Fruit fly (Drosophila melanogaster): ENCODE data around the gene CG33995.

The CG33995 gene

dm6 chr2L:4997401-4998259 lies 45.4 kb upstream of the CG33995 start (continued):
- TF ChIP-seq Taf1 (GFP tag; IDR thresholded peaks at IDR 0.05) (peak; percentile 97), CG17802 (tag; optimal IDR thresholded peaks at IDR 0.05) (peak; percentile 94), PHDP (tag; optimal IDR thresholded peaks at IDR 0.05) (peak; percentile 99), dmrt11E (tag; optimal IDR thresholded peaks at IDR 0.05) (peak; percentile 99), CG7556 (GFP tag; optimal IDR thresholded peaks at IDR 0.05) (peak; percentile 98), CG6175 (GFP tag; IDR thresholded peaks at IDR 0.05) (peak; percentile 98), HLHmδ (GFP tag; optimal IDR thresholded peaks at IDR 0.05) (peak; percentile 12), Dbx (GFP tag; IDR thresholded peaks at IDR 0.05) (peak; percentile 99), CG10274 (GFP tag; optimal IDR thresholded peaks at IDR 0.05) (peak; percentile 94), fd96Cb (tag; optimal IDR thresholded peaks at IDR 0.05) (peak; percentile 99), vvl (GFP tag; IDR thresholded peaks at IDR 0.05) (peak; percentile 100), HLH4C (GFP tag; IDR thresholded peaks at IDR 0.05; ENCODE audit: partially characterized antibody) (peak; percentile 66), CG7271 (tag; optimal IDR thresholded peaks at IDR 0.05) (peak; percentile 89), CG8924 (tag; optimal IDR thresholded peaks at IDR 0.05) (peak; percentile 99), CG17829 (tag; optimal IDR thresholded peaks at IDR 0.05) (peak; percentile 99), pfk (GFP tag; optimal IDR thresholded peaks at IDR 0.05) (peak; percentile 50), CG4282 (GFP tag; optimal IDR thresholded peaks at IDR 0.05) (peak; percentile 99), tna (GFP tag; IDR thresholded peaks at IDR 0.05; ENCODE audit: partially characterized antibody) (peak; percentile 55), Hmx (GFP tag; optimal IDR thresholded peaks at IDR 0.05) (peak; percentile 96), CG15696 (tag; optimal IDR thresholded peaks at IDR 0.05) (peak; percentile 97), ac (GFP tag; optimal IDR thresholded peaks at IDR 0.05) (peak; percentile 97), CG8281 (tag; optimal IDR thresholded peaks at IDR 0.05) (peak; percentile 92), CG10267 (tag; optimal IDR thresholded peaks at IDR 0.05) (peak; percentile 96), Mes4 (GFP tag; optimal IDR thresholded peaks at IDR 0.05) (peak; percentile 99), Dref (GFP tag; IDR thresholded peaks at IDR 0.05) (no peak; the same call in 1 of the 2 replicates), ash1 (GFP tag; optimal IDR thresholded peaks at IDR 0.05) (peak; percentile 93), CG32532 (GFP tag; IDR thresholded peaks at IDR 0.05) (peak; percentile 99), YL-1 (GFP tag; optimal IDR thresholded peaks at IDR 0.05) (peak; percentile 97), BtbVII (GFP tag; optimal IDR thresholded peaks at IDR 0.05) (peak; percentile 98), lbe (GFP tag; optimal IDR thresholded peaks at IDR 0.05) (peak; percentile 98), tin (GFP tag; optimal IDR thresholded peaks at IDR 0.05) (peak; percentile 99), CG18619 (GFP tag; optimal IDR thresholded peaks at IDR 0.05) (peak; percentile 98), CG11695 (GFP tag; IDR thresholded peaks at IDR 0.05) (peak; percentile 98), da (GFP tag; optimal IDR thresholded peaks at IDR 0.05) (peak; percentile 99), bsh (GFP tag; optimal IDR thresholded peaks at IDR 0.05) (peak; percentile 98 to 99), CG2712 (tag; optimal IDR thresholded peaks at IDR 0.05) (peak; percentile 99), h (optimal IDR thresholded peaks at IDR 0.05) (no peak), CG34376 (GFP tag; optimal IDR thresholded peaks at IDR 0.05) (peak; percentile 97), az2 (GFP tag; optimal IDR thresholded peaks at IDR 0.05) (peak; percentile 99), CG1602 (GFP tag; optimal IDR thresholded peaks at IDR 0.05) (peak; percentile 100), CG11560 (tag; IDR thresholded peaks at IDR 0.05) (peak; percentile 94), gcm (GFP tag; optimal IDR thresholded peaks at IDR 0.05) (peak; percentile 99), CG2199 (GFP tag; IDR thresholded peaks at IDR 0.05) (peak; percentile 99), Dfd (GFP tag; optimal IDR thresholded peaks at IDR 0.05) (peak; percentile 58 to 81), nerfin-1 (tag; optimal IDR thresholded peaks at IDR 0.05) (peak; percentile 97), CG8089 (GFP tag; optimal IDR thresholded peaks at IDR 0.05) (peak; percentile 99), zen2 (GFP tag; IDR thresholded peaks at IDR 0.05; ENCODE audit: partially characterized antibody) (peak; percentile 43; the same call in 1 of the 3 replicates), sob (GFP tag; IDR thresholded peaks at IDR 0.05) (peak; percentile 99), yki (optimal IDR thresholded peaks at IDR 0.05) (peak; percentile 61)

Data from whole organism, embryonic.